Worm (Caenorhabditis elegans): ENCODE measurements around the gene ins-16.

ce11 chrIII:2053433-2053832 is 7.3 kb downstream of the ins-16 start:
- no peak for TF ChIP-seq ama-1 (optimal IDR thresholded peaks at IDR 0.05)
- TF ChIP-seq F13C5.2 (tag; optimal IDR thresholded peaks at IDR 0.05) = no peak
- TF ChIP-seq scrt-1 (GFP tag; IDR thresholded peaks at IDR 0.05) = no peak
- no peak for TF ChIP-seq B0310.2 (tag; optimal IDR thresholded peaks at IDR 0.05)
